Fruit fly (Drosophila melanogaster): ENCODE data around the gene CG33325.

CG33325 gene

DNA sequence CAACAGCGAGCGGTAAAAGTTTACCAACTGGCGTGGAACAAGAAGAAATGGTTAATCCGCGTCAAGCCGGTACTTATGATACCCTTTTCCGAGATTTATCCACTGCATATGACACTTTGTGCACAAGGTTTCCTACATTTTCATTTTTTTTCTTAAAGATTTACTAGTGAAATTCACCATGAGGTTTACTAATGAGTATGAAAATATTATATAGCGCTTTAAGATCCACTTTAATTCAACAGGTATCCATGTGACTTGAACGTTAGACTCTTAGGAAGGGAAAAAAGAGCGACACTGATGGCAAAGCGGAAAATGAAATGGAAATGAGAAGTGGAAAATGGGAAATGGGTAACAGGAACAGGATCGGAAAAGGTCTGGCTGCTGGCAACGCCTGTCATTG is 41.2 kb downstream of the CG33325 start:
- TF ChIP-seq ttk (optimal IDR thresholded peaks at IDR 0.05) (no peak), Sin3A (optimal IDR thresholded peaks at IDR 0.05) (no peak), psq (optimal IDR thresholded peaks at IDR 0.05) (no peak), Myc (optimal IDR thresholded peaks at IDR 0.05) (no peak), h (optimal IDR thresholded peaks at IDR 0.05) (no peak), insv (optimal IDR thresholded peaks at IDR 0.05) (no peak)

- no peak for TF ChIP-seq Sin3A (optimal IDR thresholded peaks at IDR 0.05)
- TF ChIP-seq h (optimal IDR thresholded peaks at IDR 0.05), result no peak
- no peak for TF ChIP-seq insv (optimal IDR thresholded peaks at IDR 0.05)
These were observed 44.1 kb downstream of the CG33325 start, which contains the start of gene Or85e for dm6 chr3R:8635778-8636177. Gene Or85e, minus strand, starts transcription at chr3R:8635878.
